Worm (Caenorhabditis elegans): ENCODE measurements around the gene C02B10.6.

ce11 chrIV:5090993-5091793, 20.5 kb downstream of the C02B10.6 start, which contains the start of the genes snpn-1 and C02B10.4:
- TF ChIP-seq snpc-4 (GFP tag; optimal IDR thresholded peaks at IDR 0.05) (peak; percentile 15), snpc-4 (tag; optimal IDR thresholded peaks at IDR 0.05) (peak in 3 of 4 experiments; percentile 7 to 73 (median 71)), hlh-26 (GFP tag; conservative IDR thresholded peaks at IDR 0.05) (no peak), unc-62 (GFP tag; optimal IDR thresholded peaks at IDR 0.05) (no peak), nfyb-1 (GFP tag; IDR thresholded peaks at IDR 0.05) (no peak), Y53G8AR.9 (GFP tag; conservative IDR thresholded peaks at IDR 0.05) (no peak), ets-4 (GFP tag; optimal IDR thresholded peaks at IDR 0.05) (no peak)

Measured in whole organism, young adult.